Fruit fly (Drosophila melanogaster) whole organism, adult: ENCODE data around the gene pav.

Source experiments
- CG11617 ChIP-seq: fragments of 200-800 bp; sonication (Bioruptor generic); optimal IDR thresholded peaks from 2 replicates; lab custom pipeline; 2017; ENCODE audit warnings: mild to moderate bottlenecking, missing biosample characterization, missing genetic modification reagents, missing genetic modification characterization
- CG12768 ChIP-seq: fragments of 200-800 bp; sonication (Bioruptor generic); optimal IDR thresholded peaks from 2 replicates; lab custom pipeline; 2017; ENCODE audit warnings: missing biosample characterization, missing genetic modification characterization, mild to moderate bottlenecking, moderate library complexity, missing genetic modification reagents
- CG14711 ChIP-seq: fragments of 200-800 bp; sonication (Bioruptor generic); optimal IDR thresholded peaks from 2 replicates; lab custom pipeline; 2018; ENCODE audit warnings: missing biosample characterization, mild to moderate bottlenecking, missing genetic modification characterization, moderate library complexity
- CG1620 ChIP-seq: fragments of 200-800 bp; sonication (Bioruptor generic); optimal IDR thresholded peaks from 2 replicates; lab custom pipeline; 2016; ENCODE audit warnings: missing biosample characterization, missing genetic modification characterization
- CG33017 ChIP-seq: fragments of 200-800 bp; sonication (Bioruptor generic); optimal IDR thresholded peaks from 2 replicates; lab custom pipeline; 2018; ENCODE audit warnings: missing biosample characterization, mild to moderate bottlenecking, missing genetic modification characterization, moderate library complexity
- CG5204 ChIP-seq: fragments of 200-800 bp; sonication (Bioruptor generic); optimal IDR thresholded peaks from 2 replicates; lab custom pipeline; 2016; ENCODE audit warnings: missing biosample characterization, missing genetic modification characterization
- CG7045 ChIP-seq: fragments of 200-800 bp; sonication (Bioruptor generic); optimal IDR thresholded peaks from 2 replicates; lab custom pipeline; 2017; ENCODE audit warnings: missing biosample characterization, mild to moderate bottlenecking, missing genetic modification characterization
- CG7101 ChIP-seq: fragments of 200-800 bp; sonication (Bioruptor generic); optimal IDR thresholded peaks from 2 replicates; lab custom pipeline; 2018; ENCODE audit warnings: missing biosample characterization, mild to moderate bottlenecking, missing genetic modification characterization, moderate library complexity
- Clk ChIP-seq: fragments of 200-800 bp; sonication (Bioruptor generic); optimal IDR thresholded peaks from 2 replicates; lab custom pipeline; 2017; ENCODE audit warnings: missing biosample characterization, missing genetic modification characterization
- Crg-1 ChIP-seq: fragments of 200-800 bp; sonication (Bioruptor generic); optimal IDR thresholded peaks from 2 replicates; lab custom pipeline; 2016; ENCODE audit warnings: missing biosample characterization, missing genetic modification characterization
- Hr96 ChIP-seq: fragments of 200-800 bp; sonication (Bioruptor generic); optimal IDR thresholded peaks from 2 replicates; lab custom pipeline; 2016; ENCODE audit warnings: missing biosample characterization, missing genetic modification characterization
- Mnt ChIP-seq: fragments of 200-800 bp; sonication (Bioruptor generic); optimal IDR thresholded peaks from 2 replicates; lab custom pipeline; 2016; ENCODE audit warnings: missing biosample characterization, mild to moderate bottlenecking, missing genetic modification characterization
- bab1 ChIP-seq: fragments of 200-800 bp; sonication (Bioruptor generic); optimal IDR thresholded peaks from 3 replicates; lab custom pipeline; 2019; ENCODE audit warnings: missing biosample characterization, mild to moderate bottlenecking, missing genetic modification characterization, moderate library complexity
- cic ChIP-seq: fragments of 200-800 bp; sonication (Bioruptor generic); optimal IDR thresholded peaks from 2 replicates; lab custom pipeline; 2017; ENCODE audit warnings: missing biosample characterization, mild to moderate bottlenecking, missing genetic modification characterization, moderate library complexity
- cnc ChIP-seq, 2 experiments: fragments of >200 bp; optimal IDR thresholded peaks; 2 replicates each; lab custom pipeline; 2017
- kay ChIP-seq: fragments of 200-800 bp; sonication (Bioruptor generic); peaks from one replicate; lab custom pipeline; 2016; ENCODE audit warnings: missing biosample characterization, missing genetic modification characterization, borderline replicate concordance
- ovo ChIP-seq: fragments of 200-800 bp; sonication (Bioruptor generic); optimal IDR thresholded peaks from 2 replicates; lab custom pipeline; 2016; ENCODE audit warnings: missing biosample characterization, missing genetic modification characterization
- pad ChIP-seq: fragments of 200-800 bp; sonication (Bioruptor generic); optimal IDR thresholded peaks from 3 replicates; lab custom pipeline; 2017; ENCODE audit warnings: missing biosample characterization, missing genetic modification characterization, mild to moderate bottlenecking, moderate library complexity, missing genetic modification reagents
- tj ChIP-seq: fragments of 200-800 bp; sonication (Bioruptor generic); optimal IDR thresholded peaks from 3 replicates; lab custom pipeline; 2017; ENCODE audit warnings: missing biosample characterization, mild to moderate bottlenecking, missing genetic modification characterization, moderate library complexity
- toe ChIP-seq: fragments of 200-800 bp; sonication (Bioruptor generic); optimal IDR thresholded peaks from 2 replicates; lab custom pipeline; 2016; ENCODE audit warnings: missing biosample characterization, missing genetic modification characterization

The pav gene

DNA sequence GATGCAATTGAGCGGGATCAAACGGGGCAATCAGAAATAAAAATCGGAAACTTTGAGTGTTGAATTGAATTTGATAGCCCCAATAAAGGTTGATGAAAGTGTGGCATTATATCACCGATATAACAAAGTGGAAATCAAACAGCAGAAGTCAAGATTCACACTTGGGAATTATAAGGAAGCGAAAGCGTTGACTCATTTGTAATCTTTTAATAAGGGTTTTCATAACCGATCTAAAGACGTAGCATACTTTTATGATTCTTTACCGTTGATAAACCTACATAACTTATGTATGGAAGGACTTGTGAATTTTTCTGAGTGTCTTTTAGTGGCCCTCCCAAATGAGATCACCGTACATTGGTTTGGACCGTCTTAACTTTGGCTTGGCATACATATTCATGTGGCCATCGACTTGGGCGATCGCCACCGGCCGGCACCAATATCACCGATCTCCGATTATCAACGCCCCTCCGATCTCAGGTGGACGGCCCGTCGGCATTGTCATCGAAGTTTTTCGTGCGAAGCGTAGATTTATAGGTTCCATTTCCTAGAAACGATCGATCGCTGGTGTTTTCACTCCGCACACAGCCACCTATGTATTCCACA lies 13.1 kb upstream of the pav start:
- no peak for TF ChIP-seq pad (GFP tag; lab: Kevin White, UChicago)
- no peak for TF ChIP-seq ovo (GFP tag; lab: Kevin White, UChicago)
- no peak for TF ChIP-seq CG33017 (tag; lab: Kevin White, UChicago)
- no peak for TF ChIP-seq cnc (optimal IDR thresholded peaks at IDR 0.05; lab: Kevin White, UChicago)
- TF ChIP-seq Crg-1 (GFP tag; lab: Kevin White, UChicago) = no peak
- no peak for TF ChIP-seq CG14711 (tag; lab: Kevin White, UChicago)
- TF ChIP-seq Hr96 (GFP tag; lab: Kevin White, UChicago) = no peak
- TF ChIP-seq CG7045 (GFP tag; lab: Kevin White, UChicago) = no peak

dm6 chr3L:4230357-4230901 lies 12.1 kb upstream of the pav start:
- TF ChIP-seq tj (GFP tag; lab: Kevin White, UChicago) = peak; percentile 3
- TF ChIP-seq CG14711 (tag; lab: Kevin White, UChicago) = no peak
- TF ChIP-seq ovo (GFP tag; lab: Kevin White, UChicago) = no peak
- no peak for TF ChIP-seq Crg-1 (GFP tag; lab: Kevin White, UChicago)
- TF ChIP-seq pad (GFP tag; lab: Kevin White, UChicago) = peak; percentile 12
- TF ChIP-seq CG12768 = no peak
- TF ChIP-seq cnc (optimal IDR thresholded peaks at IDR 0.05; lab: Kevin White, UChicago) = no peak
- peak; percentile 43 for TF ChIP-seq Hr96 (GFP tag; lab: Kevin White, UChicago)
- peak; percentile 4 for TF ChIP-seq CG7101 (tag; lab: Kevin White, UChicago)
- TF ChIP-seq CG11617 (GFP tag; lab: Kevin White, UChicago) = no peak
- TF ChIP-seq CG1620 (GFP tag; lab: Kevin White, UChicago) = no peak
- TF ChIP-seq CG5204 = no peak
- no peak for TF ChIP-seq Clk (GFP tag; lab: Kevin White, UChicago)
- no peak for TF ChIP-seq cic (GFP tag; lab: Kevin White, UChicago)
- peak; percentile 2 for TF ChIP-seq bab1
- no peak for TF ChIP-seq Mnt (GFP tag; lab: Kevin White, UChicago)
- no peak for TF ChIP-seq kay
- TF ChIP-seq CG7045 (GFP tag; lab: Kevin White, UChicago) = no peak
- TF ChIP-seq toe (GFP tag; lab: Kevin White, UChicago) = no peak
- no peak for TF ChIP-seq CG33017 (tag; lab: Kevin White, UChicago)

- TF ChIP-seq CG14711 (tag; lab: Kevin White, UChicago) = no peak
- no peak for TF ChIP-seq tj (GFP tag; lab: Kevin White, UChicago)
- no peak for TF ChIP-seq pad (GFP tag; lab: Kevin White, UChicago)
- no peak for TF ChIP-seq kay
- no peak for TF ChIP-seq Hr96 (GFP tag; lab: Kevin White, UChicago)
- no peak for TF ChIP-seq CG33017 (tag; lab: Kevin White, UChicago)
- TF ChIP-seq CG1620 (GFP tag; lab: Kevin White, UChicago) = no peak
- TF ChIP-seq CG11617 (GFP tag; lab: Kevin White, UChicago) = no peak
- no peak for TF ChIP-seq CG7045 (GFP tag; lab: Kevin White, UChicago)
- TF ChIP-seq cic (GFP tag; lab: Kevin White, UChicago) = no peak
- no peak for TF ChIP-seq toe (GFP tag; lab: Kevin White, UChicago)
- TF ChIP-seq CG5204 = no peak
- no peak for TF ChIP-seq cnc (optimal IDR thresholded peaks at IDR 0.05; lab: Kevin White, UChicago)
- no peak for TF ChIP-seq CG12768
- TF ChIP-seq ovo (GFP tag; lab: Kevin White, UChicago) = no peak
- no peak for TF ChIP-seq bab1
- no peak for TF ChIP-seq Mnt (GFP tag; lab: Kevin White, UChicago)
- TF ChIP-seq CG7101 (tag; lab: Kevin White, UChicago) = no peak
- no peak for TF ChIP-seq Crg-1 (GFP tag; lab: Kevin White, UChicago)
These were observed 11.0 kb upstream of the pav start for dm6 chr3L:4231401-4232014.

DNA sequence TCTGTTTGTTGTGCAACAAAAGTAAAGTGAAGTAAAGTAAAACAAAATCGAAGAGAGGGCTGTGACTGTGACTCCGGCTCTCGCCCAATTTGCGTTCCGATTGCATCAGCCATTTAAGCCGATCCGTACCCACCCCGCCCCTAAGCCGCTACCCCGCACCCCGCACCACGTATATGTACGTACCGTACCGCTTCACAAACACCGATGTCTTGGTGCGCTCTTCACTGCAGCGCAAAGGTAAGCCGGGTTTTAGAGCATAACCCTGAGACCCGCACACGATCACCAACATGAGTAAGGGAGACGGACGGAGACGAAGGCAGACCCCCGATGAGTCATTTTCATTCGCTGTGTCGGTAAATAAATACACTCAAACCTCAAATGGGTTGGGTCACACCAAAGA lies 10.3 kb upstream of the pav start:
- TF ChIP-seq ovo (GFP tag; lab: Kevin White, UChicago) (no peak), tj (GFP tag; lab: Kevin White, UChicago) (peak; percentile 89), pad (GFP tag; lab: Kevin White, UChicago) (no peak)

DNA sequence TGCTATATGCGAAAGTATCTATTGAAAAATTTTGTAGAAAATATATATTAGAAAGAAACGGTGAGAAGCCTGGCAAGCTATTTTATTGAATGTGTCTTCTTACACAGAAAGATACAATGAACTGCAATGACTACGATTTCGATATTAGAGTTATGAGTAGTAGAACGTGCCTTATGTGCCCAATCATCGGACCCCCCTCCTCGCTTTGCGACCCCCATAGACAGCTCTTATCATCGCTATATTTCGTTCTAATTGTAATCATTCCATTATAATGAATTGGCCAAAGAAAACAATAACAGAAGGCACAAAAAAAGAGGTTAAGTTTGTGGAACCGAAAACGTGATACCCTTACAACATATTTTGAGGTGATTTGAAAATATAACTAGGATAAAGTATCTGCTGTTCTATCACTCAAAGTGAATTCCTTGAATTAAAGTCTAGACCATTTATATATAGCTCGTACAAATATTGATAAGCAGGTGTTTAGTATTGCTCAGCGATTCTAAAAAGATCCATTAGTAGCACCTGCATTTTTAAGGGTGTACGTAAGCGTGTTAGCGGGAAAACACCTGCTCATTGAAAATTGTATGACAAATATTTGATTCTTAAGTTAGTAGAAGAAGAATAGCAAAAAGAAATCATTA lies 9.7 kb upstream of the pav start:
- no peak for TF ChIP-seq CG11617 (GFP tag; lab: Kevin White, UChicago)
- no peak for TF ChIP-seq toe (GFP tag; lab: Kevin White, UChicago)
- TF ChIP-seq CG33017 (tag; lab: Kevin White, UChicago) = no peak
- no peak for TF ChIP-seq ovo (GFP tag; lab: Kevin White, UChicago)
- TF ChIP-seq tj (GFP tag; lab: Kevin White, UChicago) = no peak
- TF ChIP-seq Clk (GFP tag; lab: Kevin White, UChicago) = no peak
- peak; percentile 50 for TF ChIP-seq kay
